Worm (Caenorhabditis elegans) whole organism, L2 larva: Measurements from ENCODE around the gene F58B4.2.

ENCODE experiments used
- ceh-82 ChIP-seq: fragments of 150-350 bp; optimal IDR thresholded peaks from 2 replicates; lab custom pipeline; 2014; ENCODE audit warnings: missing biosample characterization, missing genetic modification characterization
- dmd-4 ChIP-seq: sonication (generic microtip); optimal IDR thresholded peaks from 2 replicates; lab custom pipeline; 2017; ENCODE audit warnings: missing biosample characterization, missing genetic modification characterization
- nhr-12 ChIP-seq: fragments of 150-350 bp; optimal IDR thresholded peaks from 2 replicates; lab custom pipeline; 2014; ENCODE audit warnings: missing biosample characterization, missing genetic modification characterization
- skn-1 ChIP-seq: sonication (generic microtip); optimal IDR thresholded peaks from 2 replicates; lab custom pipeline; 2017; ENCODE audit warnings: missing biosample characterization, missing genetic modification characterization
- sma-9 ChIP-seq, 2 experiments: fragments of 150-350 bp in 1 of 2; sonication (generic microtip) in 1 of 2; optimal IDR thresholded peaks; 2 replicates each; lab custom pipeline; 2014 to 2016; ENCODE audit warnings: missing genetic modification characterization in 2 of 2, mild to moderate bottlenecking in 1 of 2, missing biosample characterization in 1 of 2, missing compliant biosample characterization in 1 of 2, missing genetic modification reagents in 1 of 2, moderate library complexity in 1 of 2
- unc-62 ChIP-seq: fragments of 150-350 bp; optimal IDR thresholded peaks from 2 replicates; lab custom pipeline; 2014; ENCODE audit warnings: missing biosample characterization, missing genetic modification reagents, missing genetic modification characterization

- TF ChIP-seq nhr-12 (tag; lab: Kevin White, UChicago) (no peak), skn-1 (tag; lab: Kevin White, UChicago) (no peak), sma-9 (GFP tag; optimal IDR thresholded peaks at IDR 0.05; lab: Kevin White, UChicago) (peak; percentile 93), sma-9 (tag; optimal IDR thresholded peaks at IDR 0.05; lab: Kevin White, UChicago) (no peak), dmd-4 (tag; lab: Kevin White, UChicago) (no peak), ceh-82 (tag; lab: Kevin White, UChicago) (peak; percentile 29), unc-62 (GFP tag; lab: Kevin White, UChicago) (no peak)
These were observed 23.7 kb downstream of the F58B4.2 start, which contains the start of the genes F32D8.14 and F32D8.5 for ce11 chrV:10894601-10895000.
